Worm (Caenorhabditis elegans) whole organism, L3 larva: ENCODE results near the gene M70.2.

Source experiments
- ceh-28 ChIP-seq: fragments of 150-350 bp; optimal IDR thresholded peaks from 2 replicates; lab custom pipeline; 2014; ENCODE audit warnings: missing biosample characterization, missing genetic modification reagents, missing genetic modification characterization
- egl-27 ChIP-seq: sonication (generic microtip); optimal IDR thresholded peaks from 4 replicates; lab custom pipeline; 2017; ENCODE audit warnings: missing biosample characterization, missing genetic modification reagents, missing genetic modification characterization
- egl-5 ChIP-seq: fragments of 150-350 bp; optimal IDR thresholded peaks from 2 replicates; lab custom pipeline; 2017; ENCODE audit warnings: missing biosample characterization, missing genetic modification reagents, missing genetic modification characterization, inconsistent platforms
- elt-2 ChIP-seq: sonication (generic microtip); optimal IDR thresholded peaks from 2 replicates; lab custom pipeline; 2016; ENCODE audit warnings: missing genetic modification reagents, mild to moderate bottlenecking, missing genetic modification characterization, missing compliant biosample characterization
- eor-1 ChIP-seq, 2 experiments: fragments of 150-350 bp; optimal IDR thresholded peaks; 2 replicates each; lab custom pipeline; 2014 to 2018; ENCODE audit warnings: missing biosample characterization in 2 of 2, missing genetic modification characterization in 2 of 2
- fkh-2 ChIP-seq: fragments of 150-350 bp; optimal IDR thresholded peaks from 2 replicates; lab custom pipeline; 2014; ENCODE audit warnings: missing biosample characterization, missing genetic modification reagents, missing genetic modification characterization
- jun-1 ChIP-seq: fragments of 150-350 bp; optimal IDR thresholded peaks from 2 replicates; lab custom pipeline; 2014; ENCODE audit warnings: missing biosample characterization, missing genetic modification reagents, missing genetic modification characterization
- lin-15B ChIP-seq: fragments of 150-350 bp; optimal IDR thresholded peaks from 2 replicates; lab custom pipeline; 2014; ENCODE audit warnings: missing biosample characterization, missing genetic modification characterization
- mdl-1 ChIP-seq: fragments of 150-350 bp; optimal IDR thresholded peaks from 2 replicates; lab custom pipeline; 2014; ENCODE audit warnings: missing biosample characterization, missing genetic modification characterization
- mml-1 ChIP-seq: fragments of 150-350 bp; sonication (generic microtip); optimal IDR thresholded peaks from 3 replicates; lab custom pipeline; 2014; ENCODE audit warnings: missing biosample characterization, missing genetic modification characterization
- nhr-23 ChIP-seq: fragments of 150-350 bp; optimal IDR thresholded peaks from 2 replicates; lab custom pipeline; 2014; ENCODE audit warnings: missing biosample characterization, missing genetic modification reagents, missing genetic modification characterization
- nhr-237 ChIP-seq: fragments of 150-350 bp; optimal IDR thresholded peaks from 2 replicates; lab custom pipeline; 2014; ENCODE audit warnings: missing biosample characterization, missing genetic modification characterization
- nhr-43 ChIP-seq: sonication (generic microtip); optimal IDR thresholded peaks from 2 replicates; lab custom pipeline; 2016; ENCODE audit warnings: mild to moderate bottlenecking, missing genetic modification characterization, missing compliant biosample characterization; ENCODE audit not compliant: poor library complexity, severe bottlenecking
- nhr-77 ChIP-seq: fragments of 150-350 bp; optimal IDR thresholded peaks from 2 replicates; lab custom pipeline; 2014; ENCODE audit warnings: missing biosample characterization, missing genetic modification characterization
- pqm-1 ChIP-seq: fragments of 150-350 bp; optimal IDR thresholded peaks from 2 replicates; lab custom pipeline; 2017; ENCODE audit warnings: missing biosample characterization, missing genetic modification characterization, inconsistent platforms
- tbx-2 ChIP-seq: sonication (generic microtip); optimal IDR thresholded peaks from 2 replicates; lab custom pipeline; 2016; ENCODE audit warnings: mild to moderate bottlenecking, missing genetic modification characterization, missing compliant biosample characterization
- unc-39 ChIP-seq: sonication (generic microtip); optimal IDR thresholded peaks from 4 replicates; lab custom pipeline; 2017; ENCODE audit warnings: missing biosample characterization, missing genetic modification characterization
- unc-62 ChIP-seq: fragments of 150-350 bp; sonication (generic microtip); optimal IDR thresholded peaks from 4 replicates; lab custom pipeline; 2014; ENCODE audit warnings: missing biosample characterization, missing genetic modification reagents, missing genetic modification characterization
- zag-1 ChIP-seq: fragments of 150-350 bp; optimal IDR thresholded peaks from 2 replicates; lab custom pipeline; 2014; ENCODE audit warnings: missing biosample characterization, missing genetic modification characterization
- ztf-11 ChIP-seq: fragments of 150-350 bp; optimal IDR thresholded peaks from 2 replicates; lab custom pipeline; 2014; ENCODE audit warnings: missing biosample characterization, missing genetic modification characterization

The M70.2 gene

ce11 chrIV:2284462-2285047 lies 41.7 kb downstream of the M70.2 start:
- TF ChIP-seq nhr-43 (tag; lab: Kevin White, UChicago) = no peak
- no peak for TF ChIP-seq nhr-23
- no peak for TF ChIP-seq mml-1 (tag; lab: Kevin White, UChicago)
- no peak for TF ChIP-seq eor-1 (tag; optimal IDR thresholded peaks at IDR 0.05; lab: Kevin White, UChicago)
- no peak for TF ChIP-seq ztf-11
- no peak for TF ChIP-seq nhr-237 (tag; lab: Kevin White, UChicago)
- no peak for TF ChIP-seq unc-39
- TF ChIP-seq pqm-1 (tag; lab: Kevin White, UChicago) = peak; percentile 83
- TF ChIP-seq mdl-1 = no peak
- no peak for TF ChIP-seq zag-1
- peak; percentile 36 for TF ChIP-seq jun-1 (tag; lab: Kevin White, UChicago)
- TF ChIP-seq tbx-2 (tag; lab: Kevin White, UChicago) = no peak
- TF ChIP-seq lin-15B (tag; lab: Kevin White, UChicago) = no peak
- no peak for TF ChIP-seq egl-27
- TF ChIP-seq unc-62 (GFP tag; lab: Kevin White, UChicago) = no peak
- peak; percentile 90 for TF ChIP-seq elt-2 (tag; lab: Kevin White, UChicago)
- no peak for TF ChIP-seq egl-5

- no peak for TF ChIP-seq ztf-11
- TF ChIP-seq nhr-77 (tag; lab: Kevin White, UChicago) = no peak
- TF ChIP-seq ceh-28 (tag; lab: Kevin White, UChicago) = no peak
- TF ChIP-seq tbx-2 (tag; lab: Kevin White, UChicago) = no peak
- no peak for TF ChIP-seq fkh-2 (tag; lab: Kevin White, UChicago)
- no peak for TF ChIP-seq lin-15B (tag; lab: Kevin White, UChicago)
These were observed 49.3 kb downstream of the M70.2 start for ce11 chrIV:2292119-2292518.
